Worm (Caenorhabditis elegans) whole organism, L1 larva: Measurements from ENCODE around the gene ndub-11.

Experiments
- C16A3.4 ChIP-seq: fragments of 150-350 bp; optimal IDR thresholded peaks from 2 replicates; lab custom pipeline; 2014; ENCODE audit warnings: missing biosample characterization, missing genetic modification characterization
- C34B4.2 ChIP-seq: sonication (generic microtip); optimal IDR thresholded peaks from 2 replicates; lab custom pipeline; 2017; ENCODE audit warnings: mild to moderate bottlenecking, missing genetic modification characterization, missing compliant biosample characterization
- Y116A8C.19 ChIP-seq: sonication (generic microtip); optimal IDR thresholded peaks from 2 replicates; lab custom pipeline; 2016; ENCODE audit warnings: missing compliant biosample characterization, missing genetic modification characterization, borderline replicate concordance
- alr-1 ChIP-seq: fragments of 200-800 bp; sonication (Bioruptor generic); optimal IDR thresholded peaks from 2 replicates; lab custom pipeline; 2018; ENCODE audit warnings: borderline replicate concordance, mild to moderate bottlenecking, missing genetic modification characterization, missing compliant biosample characterization
- aly-2 ChIP-seq: fragments of 150-350 bp; optimal IDR thresholded peaks from 2 replicates; lab custom pipeline; 2014; ENCODE audit warnings: missing biosample characterization, missing genetic modification characterization
- ceh-63 ChIP-seq: fragments of 200-800 bp; sonication (Bioruptor generic); optimal IDR thresholded peaks from 2 replicates; lab custom pipeline; 2018; ENCODE audit warnings: mild to moderate bottlenecking, missing genetic modification characterization, missing compliant biosample characterization
- ceh-8 ChIP-seq: fragments of 200-800 bp; sonication (Bioruptor generic); optimal IDR thresholded peaks from 2 replicates; lab custom pipeline; 2018; ENCODE audit warnings: mild to moderate bottlenecking, missing genetic modification characterization, moderate library complexity, missing compliant biosample characterization
- ceh-82 ChIP-seq, 3 experiments: fragments of 150-350 bp in 1 of 3; sonication (generic microtip) in 2 of 3; optimal IDR thresholded peaks; 2 replicates each; lab custom pipeline; 2014 to 2017; ENCODE audit warnings: missing biosample characterization in 3 of 3, missing genetic modification characterization in 3 of 3
- ceh-90 ChIP-seq: sonication (generic microtip); optimal IDR thresholded peaks from 2 replicates; lab custom pipeline; 2016; ENCODE audit warnings: missing genetic modification characterization, missing compliant biosample characterization
- ces-1 ChIP-seq: fragments of 150-350 bp; optimal IDR thresholded peaks from 2 replicates; lab custom pipeline; 2014; ENCODE audit warnings: missing biosample characterization, missing genetic modification reagents, missing genetic modification characterization
- dpl-1 ChIP-seq, 3 experiments: fragments of 150-350 bp in 2 of 3; sonication (generic microtip) in 1 of 3; optimal IDR thresholded peaks; 2 replicates each; lab custom pipeline; 2014 to 2017; ENCODE audit warnings: missing biosample characterization in 3 of 3, missing genetic modification characterization in 3 of 3, missing genetic modification reagents in 3 of 3
- dsc-1 ChIP-seq: sonication (generic microtip); optimal IDR thresholded peaks from 2 replicates; lab custom pipeline; 2016; ENCODE audit warnings: mild to moderate bottlenecking, missing genetic modification characterization, missing compliant biosample characterization
- efl-1 ChIP-seq, 4 experiments: fragments of 150-350 bp; optimal IDR thresholded peaks in 3 of 4; peaks in 1 of 4; 1 replicate in 1 of 4; 2 replicates in 3 of 4; lab custom pipeline; 2014; ENCODE audit warnings: missing biosample characterization in 2 of 4, missing genetic modification characterization in 2 of 4, missing genetic modification reagents in 2 of 4
- efl-3 ChIP-seq: fragments of 200-800 bp; sonication (Bioruptor generic); optimal IDR thresholded peaks from 2 replicates; lab custom pipeline; 2018; ENCODE audit warnings: mild to moderate bottlenecking, missing genetic modification characterization, missing compliant biosample characterization
- egl-13 ChIP-seq: sonication (generic microtip); optimal IDR thresholded peaks from 2 replicates; lab custom pipeline; 2016; ENCODE audit warnings: missing genotype, missing genetic modification reagents, missing genetic modification characterization, missing compliant biosample characterization
- egl-27 ChIP-seq, 2 experiments: fragments of 150-350 bp in 1 of 2; sonication (generic microtip); optimal IDR thresholded peaks; 3 replicates each; lab custom pipeline; 2017 to 2018; ENCODE audit warnings: missing biosample characterization in 2 of 2, missing genetic modification characterization in 2 of 2, missing genetic modification reagents in 2 of 2
- ets-5 ChIP-seq: fragments of 200-800 bp; sonication (Bioruptor generic); IDR thresholded peaks from 2 replicates; pipeline ENCODE4 v1.3.6; 2022; ENCODE audit warnings: missing genetic modification characterization, missing compliant biosample characterization
- fkh-10 ChIP-seq: sonication (generic microtip); optimal IDR thresholded peaks from 2 replicates; lab custom pipeline; 2017; ENCODE audit warnings: missing biosample characterization, missing genetic modification reagents, missing genetic modification characterization
- fkh-4 ChIP-seq: sonication (generic microtip); optimal IDR thresholded peaks from 2 replicates; lab custom pipeline; 2016; ENCODE audit warnings: missing compliant biosample characterization, missing genetic modification characterization, borderline replicate concordance
- fos-1 ChIP-seq: fragments of 150-350 bp; optimal IDR thresholded peaks from 2 replicates; lab custom pipeline; 2014; ENCODE audit warnings: missing biosample characterization, missing genetic modification characterization
- grh-1 ChIP-seq: fragments of 200-800 bp; sonication (Bioruptor generic); IDR thresholded peaks from 2 replicates; pipeline ENCODE4 v1.3.6; 2022; ENCODE audit warnings: missing genetic modification reagents, missing genetic modification characterization, missing compliant biosample characterization
- hlh-4 ChIP-seq: sonication (generic microtip); optimal IDR thresholded peaks from 2 replicates; lab custom pipeline; 2016; ENCODE audit warnings: mild to moderate bottlenecking, missing genetic modification characterization, missing compliant biosample characterization
- lin-13 ChIP-seq: fragments of 150-350 bp; optimal IDR thresholded peaks from 2 replicates; lab custom pipeline; 2014; ENCODE audit warnings: missing biosample characterization, missing genetic modification reagents, missing genetic modification characterization
- lin-14 ChIP-seq: fragments of 200-800 bp; sonication (Bioruptor generic); optimal IDR thresholded peaks from 2 replicates; lab custom pipeline; 2018; ENCODE audit warnings: mild to moderate bottlenecking, missing genetic modification characterization, moderate library complexity, missing compliant biosample characterization
- lin-35 ChIP-seq, 2 experiments: fragments of 150-350 bp; optimal IDR thresholded peaks; 2 replicates each; lab custom pipeline; 2014; ENCODE audit warnings: missing biosample characterization in 2 of 2, missing genetic modification characterization in 2 of 2, missing genetic modification reagents in 2 of 2
- lir-3 ChIP-seq: sonication (generic microtip); optimal IDR thresholded peaks from 2 replicates; lab custom pipeline; 2016; ENCODE audit warnings: mild to moderate bottlenecking, missing genetic modification characterization, moderate library complexity, missing compliant biosample characterization; ENCODE audit not compliant: poor library complexity
- lsy-2 ChIP-seq, 2 experiments: fragments of 150-350 bp; optimal IDR thresholded peaks; 2 replicates each; lab custom pipeline; 2014; ENCODE audit warnings: missing biosample characterization in 2 of 2, missing genetic modification characterization in 2 of 2
- mab-9 ChIP-seq: fragments of 200-800 bp; sonication (Bioruptor generic); IDR thresholded peaks from 2 replicates; pipeline ENCODE4 v1.3.6; 2022; ENCODE audit warnings: missing genetic modification reagents, missing genetic modification characterization, missing compliant biosample characterization
- mep-1 ChIP-seq: fragments of 150-350 bp; optimal IDR thresholded peaks from 2 replicates; lab custom pipeline; 2014; ENCODE audit warnings: missing biosample characterization, missing genetic modification characterization
- nhr-11 ChIP-seq: fragments of 150-350 bp; optimal IDR thresholded peaks from 2 replicates; lab custom pipeline; 2014; ENCODE audit warnings: missing biosample characterization, missing genetic modification characterization
- nhr-12 ChIP-seq: sonication (generic microtip); optimal IDR thresholded peaks from 2 replicates; lab custom pipeline; 2017; ENCODE audit warnings: missing biosample characterization, missing genetic modification characterization
- nhr-19 ChIP-seq: fragments of 200-800 bp; sonication (Bioruptor generic); conservative IDR thresholded peaks from 2 replicates; pipeline ENCODE4 v1.3.6; 2022; ENCODE audit warnings: missing genetic modification characterization, missing compliant biosample characterization
- nhr-71 ChIP-seq: sonication (generic microtip); optimal IDR thresholded peaks from 2 replicates; lab custom pipeline; 2016; ENCODE audit warnings: mild to moderate bottlenecking, missing genetic modification characterization, moderate library complexity, missing compliant biosample characterization
- nhr-77 ChIP-seq: fragments of 150-350 bp; optimal IDR thresholded peaks from 2 replicates; lab custom pipeline; 2014; ENCODE audit warnings: missing biosample characterization, missing genetic modification characterization
- nhr-85 ChIP-seq: sonication (generic microtip); peaks from one replicate; lab custom pipeline; 2016; ENCODE audit warnings: missing genetic modification characterization, inconsistent platforms, missing compliant biosample characterization
- nhr-90 ChIP-seq: sonication (generic microtip); optimal IDR thresholded peaks from 2 replicates; lab custom pipeline; 2016; ENCODE audit warnings: mild to moderate bottlenecking, missing genetic modification characterization, missing compliant biosample characterization; ENCODE audit not compliant: poor library complexity
- pag-3 ChIP-seq: sonication (generic microtip); optimal IDR thresholded peaks from 2 replicates; lab custom pipeline; 2017; ENCODE audit warnings: missing genetic modification characterization, mild to moderate bottlenecking, missing compliant biosample characterization, antibody characterized with exemption, borderline replicate concordance; ENCODE audit not compliant: insufficient read depth
- pax-3 ChIP-seq: fragments of 200-800 bp; sonication (Bioruptor generic); optimal IDR thresholded peaks from 2 replicates; lab custom pipeline; 2018; ENCODE audit warnings: mild to moderate bottlenecking, missing genetic modification characterization, moderate library complexity, missing compliant biosample characterization
- pqm-1 ChIP-seq: sonication (generic microtip); optimal IDR thresholded peaks from 3 replicates; lab custom pipeline; 2017; ENCODE audit warnings: missing biosample characterization, missing genetic modification characterization
- rnt-1 ChIP-seq: sonication (generic microtip); optimal IDR thresholded peaks from 2 replicates; lab custom pipeline; 2016; ENCODE audit warnings: mild to moderate bottlenecking, missing genetic modification characterization, moderate library complexity, missing compliant biosample characterization
- skn-1 ChIP-seq: fragments of 150-350 bp; optimal IDR thresholded peaks from 2 replicates; lab custom pipeline; 2014; ENCODE audit warnings: missing biosample characterization, missing genetic modification characterization
- snpc-4 ChIP-seq: fragments of 150-350 bp; optimal IDR thresholded peaks from 2 replicates; lab custom pipeline; 2014; ENCODE audit warnings: missing biosample characterization, missing genetic modification characterization
- snu-23 ChIP-seq: sonication (generic microtip); optimal IDR thresholded peaks from 2 replicates; lab custom pipeline; 2016; ENCODE audit warnings: missing genetic modification characterization, missing compliant biosample characterization
- sptf-1 ChIP-seq: fragments of 150-350 bp; optimal IDR thresholded peaks from 2 replicates; lab custom pipeline; 2014; ENCODE audit warnings: missing biosample characterization, missing genetic modification characterization
- tbx-2 ChIP-seq: sonication (generic microtip); optimal IDR thresholded peaks from 2 replicates; lab custom pipeline; 2016; ENCODE audit warnings: missing genetic modification characterization, missing compliant biosample characterization
- tlp-1 ChIP-seq: fragments of 150-350 bp; optimal IDR thresholded peaks from 2 replicates; lab custom pipeline; 2014; ENCODE audit warnings: missing biosample characterization, missing genetic modification characterization
- unc-30 ChIP-seq: sonication (generic microtip); optimal IDR thresholded peaks from 2 replicates; lab custom pipeline; 2017; ENCODE audit warnings: missing biosample characterization, missing genetic modification characterization
- unc-86 ChIP-seq: sonication (generic microtip); optimal IDR thresholded peaks from 2 replicates; lab custom pipeline; 2016; ENCODE audit warnings: missing genetic modification characterization, missing compliant biosample characterization
- unc-98 ChIP-seq: fragments of 200-800 bp; sonication (Bioruptor generic); IDR thresholded peaks from 2 replicates; pipeline ENCODE4 v1.3.6; 2022; ENCODE audit warnings: missing genetic modification characterization, missing compliant biosample characterization
- vab-15 ChIP-seq: sonication (generic microtip); optimal IDR thresholded peaks from 2 replicates; lab custom pipeline; 2017; ENCODE audit warnings: missing genotype, mild to moderate bottlenecking, missing genetic modification characterization, missing compliant biosample characterization
- zip-4 ChIP-seq: fragments of 200-800 bp; sonication (Bioruptor generic); optimal IDR thresholded peaks from 2 replicates; lab custom pipeline; 2018; ENCODE audit warnings: mild to moderate bottlenecking, missing genetic modification characterization, moderate library complexity, missing compliant biosample characterization
- ztf-11 ChIP-seq, 2 experiments: sonication (generic microtip); optimal IDR thresholded peaks; 2 replicates each; lab custom pipeline; 2016 to 2017; ENCODE audit warnings: missing genetic modification characterization in 2 of 2, missing biosample characterization in 1 of 2, missing compliant biosample characterization in 1 of 2

The ndub-11 gene

DNA sequence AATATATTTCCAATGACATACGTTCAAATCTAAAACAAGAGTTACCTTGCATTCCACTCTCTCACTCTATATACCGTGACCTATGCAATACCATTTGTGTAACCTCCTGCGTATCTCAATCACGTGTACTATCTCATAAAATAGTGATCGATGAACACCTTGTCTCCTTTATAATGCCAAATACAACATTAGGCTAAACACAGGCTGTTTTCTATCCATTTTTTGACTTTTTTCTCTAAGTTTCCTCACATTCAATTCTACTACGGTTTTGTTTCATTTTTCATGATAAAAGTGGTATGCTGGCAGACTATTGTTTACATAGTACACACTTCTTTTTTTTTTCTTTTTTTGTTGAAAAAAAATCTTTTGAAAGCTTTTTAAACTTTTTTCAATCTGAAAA lies 16.3 kb upstream of the ndub-11 start:
- TF ChIP-seq unc-98 (GFP tag; lab: Robert Waterston, UW) (no peak), fkh-10 (GFP tag; lab: Kevin White, UChicago) (no peak), pqm-1 (no peak), hlh-4 (tag; lab: Kevin White, UChicago) (no peak), nhr-11 (tag; lab: Kevin White, UChicago) (no peak), grh-1 (GFP tag; lab: Robert Waterston, UW) (no peak), nhr-71 (tag; lab: Kevin White, UChicago) (peak; percentile 65), lir-3 (tag; lab: Kevin White, UChicago) (peak; percentile 17), dpl-1 (GFP tag; optimal IDR thresholded peaks at IDR 0.05; lab: Kevin White, UChicago) (peak in 1 of 3 experiments; percentile 29), efl-1 (optimal IDR thresholded peaks at IDR 0.05; lab: Kevin White, UChicago) (peak in 1 of 2 experiments; percentile 33), efl-1 (GFP tag; optimal IDR thresholded peaks at IDR 0.05 in 1 of 2; lab: Kevin White, UChicago) (no peak), fos-1 (no peak), nhr-19 (GFP tag; lab: Robert Waterston, UW) (peak; percentile 17; the same call in 1 of the 2 replicates), snu-23 (peak; percentile 76), dsc-1 (tag; lab: Kevin White, UChicago) (no peak), nhr-12 (tag; lab: Kevin White, UChicago) (no peak), ceh-8 (GFP tag; lab: Kevin White, UChicago) (no peak), sptf-1 (tag; lab: Kevin White, UChicago) (no peak), Y116A8C.19 (tag; lab: Kevin White, UChicago) (no peak), efl-3 (no peak), tbx-2 (tag; lab: Kevin White, UChicago) (no peak), tlp-1 (tag; lab: Kevin White, UChicago) (no peak), pax-3 (tag; lab: Kevin White, UChicago) (no peak), pag-3 (tag; lab: Kevin White, UChicago) (no peak), ceh-82 (tag; optimal IDR thresholded peaks at IDR 0.05; lab: Kevin White, UChicago) (no peak), egl-13 (tag; lab: Kevin White, UChicago) (no peak), nhr-85 (peak; percentile 94), lin-13 (GFP tag; lab: Kevin White, UChicago) (no peak), ceh-63 (GFP tag; lab: Kevin White, UChicago) (no peak), ceh-90 (tag; lab: Kevin White, UChicago) (no peak), lin-14 (GFP tag; lab: Kevin White, UChicago) (peak; percentile 86), mep-1 (peak; percentile 34), mab-9 (GFP tag; lab: Robert Waterston, UW) (no peak), lsy-2 (tag; optimal IDR thresholded peaks at IDR 0.05; lab: Kevin White, UChicago) (peak; percentile 14 to 46), egl-27 (tag; optimal IDR thresholded peaks at IDR 0.05; lab: Kevin White, UChicago) (no peak), alr-1 (tag; lab: Kevin White, UChicago) (no peak), ets-5 (GFP tag; lab: Robert Waterston, UW) (no peak), nhr-90 (tag; lab: Kevin White, UChicago) (peak; percentile 51), snpc-4 (tag; lab: Kevin White, UChicago) (no peak), ztf-11 (tag; optimal IDR thresholded peaks at IDR 0.05; lab: Kevin White, UChicago) (no peak), fkh-4 (tag; lab: Kevin White, UChicago) (no peak), nhr-77 (no peak), ces-1 (GFP tag; lab: Kevin White, UChicago) (no peak), zip-4 (no peak), C34B4.2 (tag; lab: Kevin White, UChicago) (no peak), rnt-1 (tag; lab: Kevin White, UChicago) (no peak), vab-15 (tag; lab: Kevin White, UChicago) (no peak), unc-86 (tag; lab: Kevin White, UChicago) (no peak), C16A3.4 (tag; lab: Kevin White, UChicago) (peak; percentile 31), lin-35 (GFP tag; optimal IDR thresholded peaks at IDR 0.05; lab: Kevin White, UChicago) (peak in 1 of 2 experiments; percentile 74), unc-30 (tag; lab: Kevin White, UChicago) (no peak), aly-2 (tag; lab: Kevin White, UChicago) (no peak), skn-1 (tag; lab: Kevin White, UChicago) (peak; percentile 40)
